Worm (Caenorhabditis elegans) whole organism, young adult: ENCODE measurements around the gene F32A11.1.

Source experiments
- B0019.2 ChIP-seq: fragments of 200-800 bp; sonication (Bioruptor generic); conservative IDR thresholded peaks from 2 replicates; pipeline ENCODE4 v1.3.6; 2022; ENCODE audit warnings: missing genetic modification reagents, missing genetic modification characterization, missing compliant biosample characterization
- B0035.1 ChIP-seq: sonication (generic microtip); optimal IDR thresholded peaks from 2 replicates; lab custom pipeline; 2016; ENCODE audit warnings: missing genetic modification characterization, mild to moderate bottlenecking, missing compliant biosample characterization, missing genotype, missing genetic modification reagents
- B0261.1 ChIP-seq: sonication (generic microtip); optimal IDR thresholded peaks from 2 replicates; lab custom pipeline; 2016; ENCODE audit warnings: mild to moderate bottlenecking, missing genetic modification characterization, moderate library complexity, missing compliant biosample characterization
- C06A6.2 ChIP-seq: fragments of 200-800 bp; sonication (Bioruptor generic); conservative IDR thresholded peaks from 2 replicates; pipeline ENCODE4 v1.3.6; 2022; ENCODE audit warnings: missing genetic modification characterization, missing compliant biosample characterization
- F22D6.2 ChIP-seq: sonication (generic microtip); optimal IDR thresholded peaks from 2 replicates; lab custom pipeline; 2016; ENCODE audit warnings: mild to moderate bottlenecking, missing genetic modification characterization, missing compliant biosample characterization
- F33H1.4 ChIP-seq: fragments of 200-800 bp; sonication (Bioruptor generic); IDR thresholded peaks from 2 replicates; pipeline ENCODE4 v1.3.6; 2022; ENCODE audit warnings: missing genetic modification reagents, missing genetic modification characterization, missing compliant biosample characterization
- F52B5.7 ChIP-seq: sonication (generic microtip); optimal IDR thresholded peaks from 2 replicates; lab custom pipeline; 2016; ENCODE audit warnings: mild to moderate bottlenecking, missing genetic modification characterization, missing compliant biosample characterization
- F57A8.1 ChIP-seq: fragments of 200-800 bp; sonication (Bioruptor generic); optimal IDR thresholded peaks from 2 replicates; lab custom pipeline; 2018; ENCODE audit warnings: mild to moderate bottlenecking, missing genetic modification characterization, moderate library complexity, missing compliant biosample characterization
- ZK185.1 ChIP-seq: sonication (generic microtip); optimal IDR thresholded peaks from 2 replicates; lab custom pipeline; 2016; ENCODE audit warnings: mild to moderate bottlenecking, missing genetic modification characterization, missing compliant biosample characterization; ENCODE audit not compliant: poor library complexity, severe bottlenecking
- akir-1 ChIP-seq: fragments of 200-800 bp; sonication (Bioruptor generic); optimal IDR thresholded peaks from 2 replicates; lab custom pipeline; 2018; ENCODE audit warnings: mild to moderate bottlenecking, missing genetic modification characterization, moderate library complexity, missing compliant biosample characterization
- ama-1 ChIP-seq, 3 experiments: fragments of 150-350 bp in 1 of 3; sonication (generic microtip) in 2 of 3; optimal IDR thresholded peaks; 2 replicates each; lab custom pipeline; 2014 to 2018; ENCODE audit warnings: missing biosample characterization in 2 of 3, missing genetic modification characterization in 2 of 3, missing genetic modification reagents in 2 of 3
- aptf-2 ChIP-seq: fragments of 200-800 bp; sonication (Bioruptor generic); conservative IDR thresholded peaks from 2 replicates; pipeline ENCODE4 v1.3.6; 2022; ENCODE audit warnings: missing genetic modification reagents, missing genetic modification characterization, missing compliant biosample characterization
- ccch-3 ChIP-seq: fragments of 200-800 bp; sonication (Bioruptor generic); optimal IDR thresholded peaks from 2 replicates; lab custom pipeline; 2018; ENCODE audit warnings: mild to moderate bottlenecking, missing genetic modification characterization, missing compliant biosample characterization
- cebp-1 ChIP-seq, 2 experiments: fragments of 200-800 bp in 1 of 2; sonication (Bioruptor generic) in 1 of 2; sonication (generic microtip) in 1 of 2; IDR thresholded peaks in 1 of 2; optimal IDR thresholded peaks in 1 of 2; 2 replicates each; pipeline versions ENCODE4 v1.3.6 to Lab custom; 2017 to 2022; ENCODE audit warnings: missing compliant biosample characterization in 2 of 2, missing genetic modification characterization in 2 of 2, mild to moderate bottlenecking in 1 of 2, missing genetic modification reagents in 1 of 2, moderate library complexity in 1 of 2
- cebp-2 ChIP-seq: fragments of 200-800 bp; sonication (Bioruptor generic); IDR thresholded peaks from 2 replicates; pipeline ENCODE4 v1.3.6; 2022; ENCODE audit warnings: missing genetic modification characterization, missing compliant biosample characterization
- ceh-40 ChIP-seq: fragments of 200-800 bp; sonication (Bioruptor generic); IDR thresholded peaks from 2 replicates; pipeline ENCODE4 v1.3.6; 2022; ENCODE audit warnings: missing genetic modification characterization, missing compliant biosample characterization
- ceh-79 ChIP-seq: sonication (generic microtip); optimal IDR thresholded peaks from 2 replicates; lab custom pipeline; 2017; ENCODE audit warnings: mild to moderate bottlenecking, missing genetic modification characterization, missing compliant biosample characterization
- dox-1 ChIP-seq: fragments of 200-800 bp; sonication (Bioruptor generic); IDR thresholded peaks from 2 replicates; pipeline ENCODE4 v1.3.6; 2022; ENCODE audit warnings: missing genetic modification reagents, missing genetic modification characterization, missing compliant biosample characterization
- egrh-3 ChIP-seq: fragments of 200-800 bp; sonication (Bioruptor generic); IDR thresholded peaks from 2 replicates; pipeline ENCODE4 v1.3.6; 2022; ENCODE audit warnings: missing genetic modification reagents, missing genetic modification characterization, missing compliant biosample characterization
- ekl-4 ChIP-seq: fragments of 200-800 bp; sonication (Bioruptor generic); IDR thresholded peaks from 2 replicates; pipeline ENCODE4 v1.3.6; 2022; ENCODE audit warnings: missing genetic modification reagents, missing genetic modification characterization, missing compliant biosample characterization
- fkh-3 ChIP-seq: sonication (generic microtip); optimal IDR thresholded peaks from 2 replicates; lab custom pipeline; 2016; ENCODE audit warnings: mild to moderate bottlenecking, missing genetic modification characterization, missing compliant biosample characterization
- gei-17 ChIP-seq: fragments of 200-800 bp; sonication (Bioruptor generic); optimal IDR thresholded peaks from 2 replicates; lab custom pipeline; 2018; ENCODE audit warnings: mild to moderate bottlenecking, missing genetic modification characterization, missing compliant biosample characterization
- hrde-1 ChIP-seq: sonication (generic microtip); optimal IDR thresholded peaks from 2 replicates; lab custom pipeline; 2016; ENCODE audit warnings: missing genetic modification characterization, mild to moderate bottlenecking, missing compliant biosample characterization, moderate library complexity, missing genotype, missing genetic modification reagents, borderline replicate concordance
- let-526 ChIP-seq: fragments of 200-800 bp; sonication (Bioruptor generic); IDR thresholded peaks from 2 replicates; pipeline ENCODE4 v1.3.6; 2022; ENCODE audit warnings: missing genetic modification reagents, missing genetic modification characterization, missing compliant biosample characterization
- lin-40 ChIP-seq: sonication (generic microtip); optimal IDR thresholded peaks from 2 replicates; lab custom pipeline; 2016; ENCODE audit warnings: missing genetic modification characterization, mild to moderate bottlenecking, missing compliant biosample characterization, missing genotype, missing genetic modification reagents
- lsl-1 ChIP-seq: fragments of 200-800 bp; sonication (Bioruptor generic); optimal IDR thresholded peaks from 2 replicates; lab custom pipeline; 2018; ENCODE audit warnings: mild to moderate bottlenecking, missing genetic modification characterization, moderate library complexity, missing compliant biosample characterization
- madf-6 ChIP-seq: fragments of 200-800 bp; sonication (Bioruptor generic); IDR thresholded peaks from 2 replicates; pipeline ENCODE4 v1.3.6; 2022; ENCODE audit warnings: missing genetic modification reagents, missing genetic modification characterization, missing compliant biosample characterization
- nfya-1 ChIP-seq: sonication (generic microtip); optimal IDR thresholded peaks from 2 replicates; lab custom pipeline; 2017; ENCODE audit warnings: antibody characterized with exemption, missing compliant biosample characterization, missing genetic modification characterization, borderline replicate concordance; ENCODE audit not compliant: insufficient read depth
- nfya-2 ChIP-seq: fragments of 200-800 bp; sonication (Bioruptor generic); IDR thresholded peaks from 2 replicates; pipeline ENCODE4 v1.3.6; 2022; ENCODE audit warnings: missing genetic modification reagents, missing genetic modification characterization, missing compliant biosample characterization
- nhr-120 ChIP-seq: fragments of 200-800 bp; sonication (Bioruptor generic); IDR thresholded peaks from 2 replicates; pipeline ENCODE4 v1.3.6; 2022; ENCODE audit warnings: missing genetic modification characterization, missing compliant biosample characterization
- nhr-80 ChIP-seq: sonication (generic microtip); optimal IDR thresholded peaks from 2 replicates; lab custom pipeline; 2016; ENCODE audit warnings: missing genetic modification characterization, missing compliant biosample characterization
- nhr-90 ChIP-seq: sonication (generic microtip); optimal IDR thresholded peaks from 2 replicates; lab custom pipeline; 2016; ENCODE audit warnings: missing genotype, mild to moderate bottlenecking, missing genetic modification characterization, missing compliant biosample characterization
- pbrm-1 ChIP-seq: fragments of 200-800 bp; sonication (Bioruptor generic); IDR thresholded peaks from 2 replicates; pipeline ENCODE4 v1.3.6; 2022; ENCODE audit warnings: missing genetic modification reagents, missing genetic modification characterization, missing compliant biosample characterization
- rec-8 ChIP-seq, 2 experiments: sonication (generic microtip); optimal IDR thresholded peaks; 2 replicates each; lab custom pipeline; 2016; ENCODE audit warnings: mild to moderate bottlenecking in 2 of 2, missing genetic modification characterization in 2 of 2, missing genetic modification reagents in 2 of 2, missing genotype in 2 of 2, missing biosample characterization in 1 of 2, missing compliant biosample characterization in 1 of 2, moderate library complexity in 1 of 2
- snpc-1.1 ChIP-seq: sonication (generic microtip); optimal IDR thresholded peaks from 2 replicates; lab custom pipeline; 2017; ENCODE audit warnings: missing genetic modification characterization, mild to moderate bottlenecking, missing compliant biosample characterization, antibody characterized with exemption, moderate library complexity, missing genotype, missing genetic modification reagents; ENCODE audit not compliant: insufficient read depth
- snpc-4 ChIP-seq, 5 experiments: fragments of 150-350 bp in 1 of 5; sonication (generic microtip) in 4 of 5; optimal IDR thresholded peaks; 2 replicates each; lab custom pipeline; 2014 to 2018; ENCODE audit warnings: missing genetic modification characterization in 5 of 5, missing biosample characterization in 3 of 5, antibody characterized with exemption in 2 of 5, mild to moderate bottlenecking in 2 of 5, missing compliant biosample characterization in 2 of 5, missing genotype in 2 of 5, moderate library complexity in 2 of 5, missing genetic modification reagents in 1 of 5
- tbx-9 ChIP-seq: sonication (generic microtip); optimal IDR thresholded peaks from 2 replicates; lab custom pipeline; 2016; ENCODE audit warnings: borderline replicate concordance, missing genetic modification characterization, inconsistent platforms, missing compliant biosample characterization
- unc-130 ChIP-seq: sonication (generic microtip); optimal IDR thresholded peaks from 2 replicates; lab custom pipeline; 2016; ENCODE audit warnings: missing genetic modification reagents, missing genetic modification characterization, missing compliant biosample characterization
- ztf-18 ChIP-seq: sonication (generic microtip); optimal IDR thresholded peaks from 2 replicates; lab custom pipeline; 2016; ENCODE audit warnings: missing genotype, mild to moderate bottlenecking, missing genetic modification characterization, missing compliant biosample characterization
- ztf-22 ChIP-seq: fragments of 200-800 bp; sonication (Bioruptor generic); optimal IDR thresholded peaks from 2 replicates; lab custom pipeline; 2018; ENCODE audit warnings: mild to moderate bottlenecking, missing genetic modification characterization, moderate library complexity, missing compliant biosample characterization
- ztf-25 ChIP-seq: fragments of 200-800 bp; sonication (Bioruptor generic); IDR thresholded peaks from 2 replicates; pipeline ENCODE4 v1.3.6; 2022; ENCODE audit warnings: missing genetic modification reagents, missing genetic modification characterization, missing compliant biosample characterization
- ztf-26 ChIP-seq: sonication (generic microtip); optimal IDR thresholded peaks from 2 replicates; lab custom pipeline; 2017; ENCODE audit warnings: missing genetic modification characterization, missing compliant biosample characterization

F32A11.1 gene

ce11 chrII:13107719-13108118 is 49.4 kb upstream of the F32A11.1 start, which contains the start of gene pqn-32:
TSS of gene pqn-32 (plus strand) at chrII:13108019.
- TF ChIP-seq lin-40 (tag; lab: Kevin White, UChicago), result no peak
- TF ChIP-seq let-526 (GFP tag; lab: Robert Waterston, UW), result no peak
- no peak for TF ChIP-seq lsl-1 (GFP tag; lab: Kevin White, UChicago)
- no peak for TF ChIP-seq snpc-1.1
- no peak for TF ChIP-seq aptf-2 (GFP tag; lab: Robert Waterston, UW)
- TF ChIP-seq madf-6 (GFP tag; lab: Robert Waterston, UW), result no peak
- TF ChIP-seq B0019.2 (GFP tag; lab: Robert Waterston, UW), result no peak
- TF ChIP-seq tbx-9, result no peak
- TF ChIP-seq cebp-1 (GFP tag; IDR thresholded peaks at IDR 0.05; lab: Robert Waterston, UW), result no peak
- no peak for TF ChIP-seq cebp-1 (tag; optimal IDR thresholded peaks at IDR 0.05; lab: Kevin White, UChicago)
- no peak for TF ChIP-seq nhr-90 (tag; lab: Kevin White, UChicago)
- TF ChIP-seq ekl-4 (GFP tag; lab: Robert Waterston, UW), result no peak
- no peak for TF ChIP-seq ztf-26 (tag; lab: Kevin White, UChicago)
- TF ChIP-seq F22D6.2 (tag; lab: Kevin White, UChicago), result no peak
- TF ChIP-seq fkh-3 (tag; lab: Kevin White, UChicago), result no peak
- TF ChIP-seq C06A6.2 (GFP tag; lab: Robert Waterston, UW), result no peak
- no peak for TF ChIP-seq gei-17 (GFP tag; lab: Kevin White, UChicago)
- no peak for TF ChIP-seq ccch-3 (GFP tag; lab: Kevin White, UChicago)
- no peak for TF ChIP-seq dox-1 (GFP tag; lab: Robert Waterston, UW)
- no peak for TF ChIP-seq F57A8.1
- TF ChIP-seq rec-8 (tag; optimal IDR thresholded peaks at IDR 0.05; lab: Kevin White, UChicago), result no peak

ce11 chrII:13116710-13117109 is 40.4 kb upstream of the F32A11.1 start, which contains the start of gene rict-1:
TSS of gene rict-1 (minus strand) at chrII:13116810.
- no peak for TF ChIP-seq pbrm-1
- TF ChIP-seq nhr-80 (tag; lab: Kevin White, UChicago), result peak; percentile 16

ce11 chrII:13117135-13117534 is 40.0 kb upstream of the F32A11.1 start, which contains the start of gene gfm-1:
TSS of gene gfm-1 (plus strand) at chrII:13117483.
- TF ChIP-seq cebp-1 (GFP tag; IDR thresholded peaks at IDR 0.05; lab: Robert Waterston, UW), result no peak
- TF ChIP-seq cebp-1 (tag; optimal IDR thresholded peaks at IDR 0.05; lab: Kevin White, UChicago), result peak; percentile 27
- TF ChIP-seq cebp-2, result no peak
- TF ChIP-seq nhr-120 (GFP tag; lab: Robert Waterston, UW), result no peak
- TF ChIP-seq ZK185.1 (tag; lab: Kevin White, UChicago), result peak; percentile 91
- TF ChIP-seq ekl-4 (GFP tag; lab: Robert Waterston, UW), result no peak
- TF ChIP-seq F52B5.7 (tag; lab: Kevin White, UChicago), result no peak
- no peak for TF ChIP-seq snpc-4 (GFP tag; optimal IDR thresholded peaks at IDR 0.05; lab: Kevin White, UChicago)
- TF ChIP-seq snpc-4 (tag; optimal IDR thresholded peaks at IDR 0.05; lab: Kevin White, UChicago), result peak in 2 of 4 experiments; percentile 33 to 56
- peak; percentile 33; the same call in 1 of the 2 replicates for TF ChIP-seq F33H1.4 (GFP tag; lab: Robert Waterston, UW)
- no peak for TF ChIP-seq F57A8.1
- no peak for TF ChIP-seq ceh-40
- no peak for TF ChIP-seq B0261.1
- no peak for TF ChIP-seq ama-1 (optimal IDR thresholded peaks at IDR 0.05; lab: Kevin White, UChicago)
- no peak for TF ChIP-seq ama-1 (GFP tag; optimal IDR thresholded peaks at IDR 0.05; lab: Kevin White, UChicago)
- TF ChIP-seq egrh-3, result no peak
- peak; percentile 36 for TF ChIP-seq ztf-18 (tag; lab: Kevin White, UChicago)
- no peak for TF ChIP-seq akir-1
- TF ChIP-seq rec-8 (tag; optimal IDR thresholded peaks at IDR 0.05; lab: Kevin White, UChicago), result peak; percentile 2 to 89
- TF ChIP-seq ztf-22 (GFP tag; lab: Kevin White, UChicago), result no peak
- peak; percentile 53 for TF ChIP-seq madf-6 (GFP tag; lab: Robert Waterston, UW)
- TF ChIP-seq ztf-25 (GFP tag; lab: Robert Waterston, UW), result no peak
- no peak for TF ChIP-seq nfya-2 (GFP tag; lab: Robert Waterston, UW)
- peak; percentile 90 for TF ChIP-seq unc-130 (GFP tag; lab: Kevin White, UChicago)
- TF ChIP-seq B0035.1 (tag; lab: Kevin White, UChicago), result peak; percentile 6
- TF ChIP-seq nfya-1 (tag; lab: Kevin White, UChicago), result no peak
- peak; percentile 51 for TF ChIP-seq snpc-1.1
- TF ChIP-seq ceh-79, result peak; percentile 54
- no peak for TF ChIP-seq hrde-1 (tag; lab: Kevin White, UChicago)
